Worm (Caenorhabditis elegans) whole organism, mixed stage, embryonic: ENCODE results near the gene ZK430.5.

ENCODE experiments used
- bed-3 ChIP-seq: fragments of 200-800 bp; sonication (Bioruptor generic); optimal IDR thresholded peaks from 3 replicates; lab custom pipeline; 2018; ENCODE audit warnings: mild to moderate bottlenecking, missing genetic modification characterization, moderate library complexity, missing compliant biosample characterization
- ceh-39 ChIP-seq: fragments of 150-350 bp; optimal IDR thresholded peaks from 2 replicates; lab custom pipeline; 2014; ENCODE audit warnings: missing biosample characterization, missing genetic modification characterization
- ceh-83 ChIP-seq: fragments of 200-800 bp; sonication (Bioruptor generic); optimal IDR thresholded peaks from 2 replicates; lab custom pipeline; 2018; ENCODE audit warnings: mild to moderate bottlenecking, missing genetic modification characterization, missing compliant biosample characterization
- flh-1 ChIP-seq: fragments of 200-800 bp; sonication (Bioruptor generic); optimal IDR thresholded peaks from 2 replicates; lab custom pipeline; 2018; ENCODE audit warnings: mild to moderate bottlenecking, missing genetic modification characterization, moderate library complexity, missing compliant biosample characterization
- ham-2 ChIP-seq: fragments of 200-800 bp; sonication (Bioruptor generic); optimal IDR thresholded peaks from 2 replicates; lab custom pipeline; 2018; ENCODE audit warnings: mild to moderate bottlenecking, missing genetic modification characterization, missing compliant biosample characterization
- lin-13 ChIP-seq: fragments of 150-350 bp; optimal IDR thresholded peaks from 2 replicates; lab custom pipeline; 2014; ENCODE audit warnings: missing biosample characterization, missing genetic modification characterization
- lin-32 ChIP-seq: fragments of 200-800 bp; sonication (Bioruptor generic); optimal IDR thresholded peaks from 2 replicates; lab custom pipeline; 2018; ENCODE audit warnings: mild to moderate bottlenecking, missing genetic modification characterization, missing compliant biosample characterization
- lsy-2 ChIP-seq: fragments of 150-350 bp; optimal IDR thresholded peaks from 2 replicates; lab custom pipeline; 2014; ENCODE audit warnings: missing biosample characterization, missing genetic modification characterization
- mep-1 ChIP-seq: fragments of 150-350 bp; optimal IDR thresholded peaks from 2 replicates; lab custom pipeline; 2017; ENCODE audit warnings: missing biosample characterization, missing genetic modification reagents, missing genetic modification characterization, inconsistent platforms
- mls-2 ChIP-seq: sonication (generic microtip); optimal IDR thresholded peaks from 2 replicates; lab custom pipeline; 2016; ENCODE audit warnings: mild to moderate bottlenecking, missing genetic modification characterization, moderate library complexity, missing compliant biosample characterization
- nhr-12 ChIP-seq: fragments of 150-350 bp; optimal IDR thresholded peaks from 2 replicates; lab custom pipeline; 2014; ENCODE audit warnings: missing biosample characterization, missing genetic modification characterization
- pha-4 ChIP-seq: fragments of 150-350 bp; optimal IDR thresholded peaks from 2 replicates; lab custom pipeline; 2018; ENCODE audit warnings: missing biosample characterization, missing genetic modification reagents, missing genetic modification characterization
- sem-2 ChIP-seq: fragments of 200-800 bp; sonication (Bioruptor generic); optimal IDR thresholded peaks from 2 replicates; lab custom pipeline; 2018; ENCODE audit warnings: mild to moderate bottlenecking, missing genetic modification characterization, missing compliant biosample characterization
- sptf-1 ChIP-seq: sonication (generic microtip); optimal IDR thresholded peaks from 2 replicates; lab custom pipeline; 2017; ENCODE audit warnings: mild to moderate bottlenecking, missing genetic modification characterization, moderate library complexity, missing compliant biosample characterization
- tbx-8 ChIP-seq: fragments of 200-800 bp; sonication (Bioruptor generic); optimal IDR thresholded peaks from 2 replicates; lab custom pipeline; 2018; ENCODE audit warnings: mild to moderate bottlenecking, missing genetic modification characterization, moderate library complexity, missing compliant biosample characterization
- unc-120 ChIP-seq: sonication (generic microtip); optimal IDR thresholded peaks from 2 replicates; lab custom pipeline; 2017; ENCODE audit warnings: missing genetic modification characterization, missing compliant biosample characterization; ENCODE audit not compliant: poor library complexity, severe bottlenecking
- unc-39 ChIP-seq: fragments of 150-350 bp; optimal IDR thresholded peaks from 2 replicates; lab custom pipeline; 2014; ENCODE audit warnings: missing biosample characterization, missing genetic modification characterization
- ztf-11 ChIP-seq: fragments of 150-350 bp; optimal IDR thresholded peaks from 2 replicates; lab custom pipeline; 2014; ENCODE audit warnings: missing biosample characterization, missing genetic modification characterization

ZK430.5 gene

DNA sequence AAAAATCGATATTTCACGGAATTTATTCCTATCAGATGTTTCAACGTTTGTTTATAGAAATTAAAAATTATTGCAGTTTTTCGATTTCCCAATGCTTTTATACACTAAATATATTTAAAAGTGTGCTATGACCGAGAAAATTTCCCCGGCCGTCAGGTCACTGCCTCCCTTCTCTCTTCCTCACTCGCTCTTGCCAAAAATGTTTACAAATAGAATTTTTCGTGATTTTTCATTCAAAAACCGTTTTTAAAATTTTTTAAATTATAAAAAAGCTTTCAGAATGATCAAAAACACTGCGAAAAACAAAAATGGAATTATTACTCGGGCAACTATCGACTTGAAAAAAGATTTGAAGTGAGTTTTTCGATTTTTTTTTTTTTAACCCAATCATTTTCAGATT, 55.4 kb downstream of the ZK430.5 start, which contains the start of the genes T12C9.7 and vps-18:
Gene T12C9.7, minus strand, starts transcription at position 101 of the 400 bp plus-strand sequence.
Gene vps-18, plus strand, starts transcription at position 280 of the 400 bp plus-strand sequence.
- no peak for TF ChIP-seq lin-13
- no peak for TF ChIP-seq unc-39 (tag; lab: Kevin White, UChicago)
- TF ChIP-seq ztf-11 (tag; lab: Kevin White, UChicago): no peak

DNA sequence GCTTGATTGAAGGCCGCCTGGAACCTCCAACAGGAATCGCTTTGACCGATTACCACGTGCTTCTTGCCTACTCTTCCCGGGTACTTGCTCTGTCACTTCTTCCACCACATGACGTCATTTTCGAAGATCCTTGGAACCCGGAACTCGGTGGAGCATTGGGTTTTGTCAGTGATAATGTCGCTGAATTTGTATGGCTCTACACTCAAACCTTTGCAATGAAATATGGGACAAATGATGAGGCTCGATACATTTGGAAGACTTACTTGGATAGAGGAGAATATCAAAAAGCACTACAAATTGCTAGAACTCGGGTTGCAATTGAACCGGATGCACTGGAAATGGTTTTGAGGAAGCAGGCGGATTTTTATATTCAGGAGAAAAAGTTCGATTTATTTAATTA, 57.4 kb downstream of the ZK430.5 start:
- no peak for TF ChIP-seq flh-1
- no peak for TF ChIP-seq tbx-8 (GFP tag; lab: Kevin White, UChicago)
- no peak for TF ChIP-seq lsy-2 (tag; lab: Kevin White, UChicago)
- no peak for TF ChIP-seq sptf-1 (tag; lab: Kevin White, UChicago)
- no peak for TF ChIP-seq bed-3
- no peak for TF ChIP-seq nhr-12 (tag; lab: Kevin White, UChicago)
- no peak for TF ChIP-seq mep-1 (tag; lab: Kevin White, UChicago)
- TF ChIP-seq unc-120 (tag; lab: Kevin White, UChicago): no peak
- TF ChIP-seq pha-4: no peak
- no peak for TF ChIP-seq ceh-39 (tag; lab: Kevin White, UChicago)
- no peak for TF ChIP-seq ham-2
- no peak for TF ChIP-seq sem-2 (GFP tag; lab: Kevin White, UChicago)
- TF ChIP-seq lin-32: no peak
- TF ChIP-seq ceh-83 (GFP tag; lab: Kevin White, UChicago): no peak
- no peak for TF ChIP-seq mls-2
- TF ChIP-seq, all 35 proteins: peak for 0
